Fruit fly (Drosophila melanogaster) whole organism, embryonic: Measurements from ENCODE around the gene CG14270.

Experiments
- Ada2b ChIP-seq: fragments of 200-800 bp; sonication (Bioruptor generic); IDR thresholded peaks from 2 replicates; pipeline ENCODE4 v1.3.6; 2022; ENCODE audit warnings: missing biosample characterization, missing genetic modification characterization
- Aef1 ChIP-seq: fragments of 200-800 bp; sonication (Bioruptor generic); IDR thresholded peaks from 3 replicates; pipeline ENCODE4 v1.3.6; 2022; ENCODE audit warnings: missing biosample characterization, missing genetic modification characterization
- Atf3 ChIP-seq: fragments of 200-800 bp; sonication (Bioruptor generic); optimal IDR thresholded peaks from 3 replicates; lab custom pipeline; 2016; ENCODE audit warnings: missing biosample characterization, missing genetic modification characterization
- BEAF-32 ChIP-seq: fragments of 200-800 bp; sonication (Bioruptor generic); optimal IDR thresholded peaks from 3 replicates; lab custom pipeline; 2017; ENCODE audit warnings: missing biosample characterization, missing genetic modification characterization, mild to moderate bottlenecking, moderate library complexity, missing genetic modification reagents
- Bgb ChIP-seq: fragments of 200-800 bp; sonication (Bioruptor generic); IDR thresholded peaks from 2 replicates; pipeline ENCODE4 v1.3.6; 2022; ENCODE audit warnings: missing biosample characterization, missing genetic modification characterization; ENCODE audit not compliant: partially characterized antibody
- CG10543 ChIP-seq: fragments of 200-800 bp; sonication (Bioruptor generic); optimal IDR thresholded peaks from 3 replicates; lab custom pipeline; 2017; ENCODE audit warnings: missing biosample characterization, mild to moderate bottlenecking, missing genetic modification characterization, moderate library complexity
- CG10654 ChIP-seq: fragments of 200-800 bp; sonication (Bioruptor generic); optimal IDR thresholded peaks from 2 replicates; lab custom pipeline; 2016; ENCODE audit warnings: missing biosample characterization, missing genetic modification characterization
- CG11504 ChIP-seq: fragments of 200-800 bp; sonication (Bioruptor generic); optimal IDR thresholded peaks from 3 replicates; lab custom pipeline; 2019; ENCODE audit warnings: missing biosample characterization, mild to moderate bottlenecking, missing genetic modification characterization, moderate library complexity
- CG12236 ChIP-seq: fragments of 200-800 bp; sonication (Bioruptor generic); optimal IDR thresholded peaks from 2 replicates; lab custom pipeline; 2016; ENCODE audit warnings: missing biosample characterization, missing genetic modification characterization
- CG15479 ChIP-seq: fragments of 200-800 bp; sonication (Bioruptor generic); optimal IDR thresholded peaks from 3 replicates; lab custom pipeline; 2019; ENCODE audit warnings: missing biosample characterization, mild to moderate bottlenecking, missing genetic modification characterization, moderate library complexity
- CG15601 ChIP-seq: fragments of 200-800 bp; sonication (Bioruptor generic); optimal IDR thresholded peaks from 3 replicates; lab custom pipeline; 2019; ENCODE audit warnings: missing biosample characterization, mild to moderate bottlenecking, missing genetic modification characterization, moderate library complexity
- CG1603 ChIP-seq: fragments of 200-800 bp; sonication (Bioruptor generic); optimal IDR thresholded peaks from 2 replicates; lab custom pipeline; 2019; ENCODE audit warnings: missing biosample characterization, mild to moderate bottlenecking, missing genetic modification characterization, moderate library complexity
- CG16863 ChIP-seq: fragments of 200-800 bp; sonication (Bioruptor generic); optimal IDR thresholded peaks from 3 replicates; lab custom pipeline; 2016; ENCODE audit warnings: missing biosample characterization, missing genetic modification characterization
- CG17328 ChIP-seq: fragments of 200-800 bp; sonication (Bioruptor generic); IDR thresholded peaks from 2 replicates; pipeline ENCODE4 v1.3.6; 2022; ENCODE audit warnings: missing biosample characterization, missing genetic modification characterization
- CG17361 ChIP-seq: fragments of 200-800 bp; sonication (Bioruptor generic); IDR thresholded peaks from 3 replicates; pipeline ENCODE4 v1.3.6; 2022; ENCODE audit warnings: missing biosample characterization, missing genetic modification characterization
- CG1792 ChIP-seq: fragments of 200-800 bp; sonication (Bioruptor generic); optimal IDR thresholded peaks from 2 replicates; lab custom pipeline; 2016; ENCODE audit warnings: missing biosample characterization, missing genetic modification characterization
- CG2678 ChIP-seq: fragments of 200-800 bp; sonication (Bioruptor generic); optimal IDR thresholded peaks from 3 replicates; lab custom pipeline; 2019; ENCODE audit warnings: missing biosample characterization, mild to moderate bottlenecking, missing genetic modification characterization, moderate library complexity
- CG32532 ChIP-seq: fragments of 200-800 bp; sonication (Bioruptor generic); IDR thresholded peaks from 2 replicates; pipeline ENCODE4 v1.3.6; 2022; ENCODE audit warnings: missing biosample characterization, missing genetic modification characterization
- CG6254 ChIP-seq: fragments of 200-800 bp; sonication (Bioruptor generic); optimal IDR thresholded peaks from 3 replicates; lab custom pipeline; 2017; ENCODE audit warnings: mild to moderate bottlenecking, missing biosample characterization, missing genetic modification reagents, missing genetic modification characterization
- CG6272 ChIP-seq: fragments of 200-800 bp; sonication (Bioruptor generic); IDR thresholded peaks from 2 replicates; pipeline ENCODE4 v1.3.6; 2022; ENCODE audit warnings: missing biosample characterization, missing genetic modification characterization
- CG6683 ChIP-seq: fragments of 200-800 bp; sonication (Bioruptor generic); optimal IDR thresholded peaks from 2 replicates; lab custom pipeline; 2017; ENCODE audit warnings: missing biosample characterization, mild to moderate bottlenecking, missing genetic modification characterization, missing genetic modification reagents
- CG9609 ChIP-seq: fragments of 200-800 bp; sonication (Bioruptor generic); optimal IDR thresholded peaks from 3 replicates; lab custom pipeline; 2016; ENCODE audit warnings: missing biosample characterization, missing genetic modification characterization
- CG9797 ChIP-seq: fragments of 200-800 bp; sonication (Bioruptor generic); optimal IDR thresholded peaks from 3 replicates; lab custom pipeline; 2018; ENCODE audit warnings: missing biosample characterization, mild to moderate bottlenecking, missing genetic modification characterization
- CkIIα-i1 ChIP-seq: fragments of 200-800 bp; sonication (Bioruptor generic); IDR thresholded peaks from 2 replicates; pipeline ENCODE4 v1.3.6; 2022; ENCODE audit warnings: missing biosample characterization, missing genetic modification characterization
- Dad ChIP-seq: fragments of 200-800 bp; sonication (Bioruptor generic); optimal IDR thresholded peaks from 3 replicates; lab custom pipeline; 2016; ENCODE audit warnings: missing biosample characterization, missing genetic modification characterization
- Dip3 ChIP-seq: fragments of 200-800 bp; sonication (Bioruptor generic); optimal IDR thresholded peaks from 3 replicates; lab custom pipeline; 2016; ENCODE audit warnings: missing biosample characterization, missing genetic modification characterization
- Gsc ChIP-seq: fragments of 200-800 bp; sonication (Bioruptor generic); IDR thresholded peaks from 2 replicates; pipeline ENCODE4 v1.3.6; 2022; ENCODE audit warnings: missing biosample characterization, missing genetic modification characterization
- HLH3B ChIP-seq: fragments of 200-800 bp; sonication (Bioruptor generic); IDR thresholded peaks from 2 replicates; pipeline ENCODE4 v1.3.6; 2022; ENCODE audit warnings: missing biosample characterization, missing genetic modification characterization
- Med ChIP-seq: fragments of 200-800 bp; sonication (Bioruptor generic); peaks from one replicate; lab custom pipeline; 2016; ENCODE audit warnings: missing biosample characterization, missing genetic modification characterization, mild to moderate bottlenecking, inconsistent platforms, moderate library complexity
- Sin3A ChIP-seq: fragments of >200 bp; optimal IDR thresholded peaks from 2 replicates; lab custom pipeline; 2018
- Trl ChIP-seq, 3 experiments: fragments of >200 bp in 2 of 3; fragments of 200-800 bp in 1 of 3; sonication (Bioruptor generic) in 1 of 3; optimal IDR thresholded peaks; 2 replicates in 1 of 3; 3 replicates in 2 of 3; lab custom pipeline; 2016 to 2017; ENCODE audit warnings: missing biosample characterization in 1 of 3, missing genetic modification characterization in 1 of 3
- Xbp1 ChIP-seq: fragments of 200-800 bp; sonication (Bioruptor generic); optimal IDR thresholded peaks from 3 replicates; lab custom pipeline; 2016; ENCODE audit warnings: missing biosample characterization, mild to moderate bottlenecking, missing genetic modification characterization
- bigmax ChIP-seq: fragments of 200-800 bp; sonication (Bioruptor generic); optimal IDR thresholded peaks from 2 replicates; lab custom pipeline; 2018; ENCODE audit warnings: missing biosample characterization, mild to moderate bottlenecking, missing genetic modification characterization
- br ChIP-seq: fragments of >200 bp; optimal IDR thresholded peaks from 2 replicates; lab custom pipeline; 2017
- ci ChIP-seq: fragments of 200-800 bp; sonication (Bioruptor generic); IDR thresholded peaks from 3 replicates; pipeline ENCODE4 v1.3.6; 2022; ENCODE audit warnings: missing biosample characterization, missing genetic modification characterization
- croc ChIP-seq: fragments of 200-800 bp; sonication (Bioruptor generic); conservative IDR thresholded peaks from 3 replicates; pipeline ENCODE4 v1.3.6; 2022; ENCODE audit warnings: missing biosample characterization, missing genetic modification characterization
- emc ChIP-seq: fragments of 200-800 bp; sonication (Bioruptor generic); optimal IDR thresholded peaks from 2 replicates; lab custom pipeline; 2016; ENCODE audit warnings: missing biosample characterization, missing genetic modification characterization
- exex ChIP-seq: fragments of 200-800 bp; sonication (Bioruptor generic); optimal IDR thresholded peaks from 4 replicates; lab custom pipeline; 2018; ENCODE audit warnings: missing biosample characterization, mild to moderate bottlenecking, missing genetic modification characterization, moderate library complexity
- fd64A ChIP-seq: fragments of 200-800 bp; sonication (Bioruptor generic); optimal IDR thresholded peaks from 3 replicates; lab custom pipeline; 2018; ENCODE audit warnings: missing biosample characterization, mild to moderate bottlenecking, missing genetic modification characterization
- fu2 ChIP-seq: fragments of 200-800 bp; sonication (Bioruptor generic); optimal IDR thresholded peaks from 2 replicates; lab custom pipeline; 2016; ENCODE audit warnings: missing biosample characterization, missing genetic modification characterization
- gce ChIP-seq: fragments of 200-800 bp; sonication (Bioruptor generic); IDR thresholded peaks from 3 replicates; pipeline ENCODE4 v1.3.6; 2022; ENCODE audit warnings: missing biosample characterization, missing genetic modification characterization
- grn ChIP-seq: fragments of 200-800 bp; sonication (Bioruptor generic); optimal IDR thresholded peaks from 3 replicates; lab custom pipeline; 2017; ENCODE audit warnings: missing biosample characterization, missing genetic modification characterization
- gsb ChIP-seq: fragments of 200-800 bp; sonication (Bioruptor generic); IDR thresholded peaks from 2 replicates; pipeline ENCODE4 v1.3.6; 2022; ENCODE audit warnings: missing biosample characterization, missing genetic modification characterization
- maf-S ChIP-seq: fragments of 200-800 bp; sonication (Bioruptor generic); optimal IDR thresholded peaks from 2 replicates; lab custom pipeline; 2016; ENCODE audit warnings: missing biosample characterization, missing genetic modification characterization
- mam ChIP-seq: fragments of 200-800 bp; sonication (Bioruptor generic); optimal IDR thresholded peaks from 3 replicates; lab custom pipeline; 2016; ENCODE audit warnings: missing biosample characterization, missing genetic modification characterization
- pita ChIP-seq: fragments of 200-800 bp; sonication (Bioruptor generic); optimal IDR thresholded peaks from 2 replicates; lab custom pipeline; 2017; ENCODE audit warnings: missing biosample characterization, mild to moderate bottlenecking, missing genetic modification characterization
- prd ChIP-seq, 3 experiments: fragments of >200 bp in 2 of 3; fragments of 200-800 bp in 1 of 3; sonication (Bioruptor generic) in 1 of 3; optimal IDR thresholded peaks in 2 of 3; IDR thresholded peaks in 1 of 3; 2 replicates in 2 of 3; 3 replicates in 1 of 3; pipeline versions ENCODE4 v1.3.6 to Lab custom; 2017 to 2022; ENCODE audit warnings: missing biosample characterization in 1 of 3, missing genetic modification characterization in 1 of 3
- scrt ChIP-seq: fragments of 200-800 bp; sonication (Bioruptor generic); optimal IDR thresholded peaks from 2 replicates; lab custom pipeline; 2018; ENCODE audit warnings: missing biosample characterization, mild to moderate bottlenecking, missing genetic modification characterization, moderate library complexity
- twi ChIP-seq: fragments of 200-800 bp; optimal IDR thresholded peaks from 2 replicates; lab custom pipeline; 2019; ENCODE audit warnings: missing biosample characterization, mild to moderate bottlenecking, missing genetic modification characterization, moderate library complexity

CG14270 gene

DNA sequence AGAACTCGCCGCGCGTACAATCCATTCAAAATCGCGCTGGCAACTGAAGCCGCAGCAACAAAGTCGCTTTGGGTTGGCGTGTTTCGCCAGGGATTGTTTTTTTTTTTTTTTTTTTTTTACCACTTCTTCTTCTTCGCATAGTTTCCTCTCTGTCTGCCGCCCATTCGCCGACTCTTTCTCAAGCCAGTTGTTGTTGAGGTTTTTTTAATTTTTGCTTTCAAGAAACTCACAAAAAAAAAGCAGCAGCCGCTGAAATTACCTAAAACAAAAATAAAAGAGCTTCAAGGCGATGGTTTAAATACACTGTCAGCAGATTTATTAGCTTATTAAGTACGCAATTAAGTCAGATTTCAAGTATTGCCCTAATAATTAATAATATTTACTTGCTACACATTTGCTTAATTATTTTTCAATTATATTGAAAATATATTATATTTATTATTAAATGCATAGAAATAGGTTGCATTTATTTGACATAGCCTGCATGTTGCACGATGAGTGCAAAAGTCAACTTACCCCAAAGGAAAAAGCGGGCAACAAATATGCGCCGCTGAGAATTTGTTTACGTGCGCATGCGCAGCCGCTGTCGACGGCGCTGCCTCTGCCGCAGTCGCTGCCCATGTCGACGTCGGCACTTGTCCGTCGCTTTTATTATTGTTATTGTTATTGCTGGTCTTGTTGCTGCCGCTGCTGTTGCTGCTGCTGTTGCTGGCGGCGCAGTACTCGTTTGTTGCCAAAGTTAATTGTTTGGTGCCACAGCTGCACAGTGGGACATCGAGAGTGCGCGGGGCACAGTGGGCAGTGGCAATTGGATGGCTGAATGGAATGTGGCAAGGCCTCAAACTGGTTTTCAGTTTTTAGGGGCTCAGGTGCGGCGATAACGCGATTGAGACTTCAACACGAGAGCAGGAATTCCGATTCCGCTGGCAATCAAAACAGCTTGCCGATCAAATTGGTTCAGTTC, 10.4 kb downstream of the CG14270 start, which contains the start of gene CG12206 (continued):
- TF ChIP-seq croc (no peak; the same call in 2 of the 3 replicates), Sin3A (lab: Kevin White, UChicago) (no peak), pita (no peak), Dip3 (GFP tag; lab: Kevin White, UChicago) (no peak), bigmax (GFP tag; lab: Kevin White, UChicago) (no peak), Trl (optimal IDR thresholded peaks at IDR 0.05; lab: Kevin White, UChicago) (no peak), Trl (GFP tag; optimal IDR thresholded peaks at IDR 0.05; lab: Kevin White, UChicago) (no peak), ci (GFP tag; lab: Robert Waterston, UW) (no peak), CG12236 (no peak), CG10654 (no peak), CG1603 (tag; lab: Kevin White, UChicago) (no peak), Dad (GFP tag; lab: Kevin White, UChicago) (no peak), Ada2b (GFP tag; lab: Robert Waterston, UW) (peak; percentile 33; the same call in 1 of the 2 replicates), emc (GFP tag; lab: Kevin White, UChicago) (no peak), scrt (peak; percentile 61), CG2678 (tag; lab: Kevin White, UChicago) (peak; percentile 83), CG11504 (tag; lab: Kevin White, UChicago) (peak; percentile 77), CG9609 (GFP tag; lab: Kevin White, UChicago) (no peak), BEAF-32 (GFP tag; lab: Kevin White, UChicago) (no peak), Med (peak; percentile 70), CG9797 (GFP tag; lab: Kevin White, UChicago) (no peak), CG6272 (GFP tag; lab: Robert Waterston, UW) (no peak), fd64A (GFP tag; lab: Kevin White, UChicago) (no peak), Xbp1 (GFP tag; lab: Kevin White, UChicago) (peak; percentile 32), CG6254 (GFP tag; lab: Kevin White, UChicago) (peak; percentile 25), CG10543 (GFP tag; lab: Kevin White, UChicago) (peak; percentile 30), fu2 (GFP tag; lab: Kevin White, UChicago) (no peak), CG6683 (GFP tag; lab: Kevin White, UChicago) (no peak), exex (tag; lab: Kevin White, UChicago) (peak; percentile 3), maf-S (GFP tag; lab: Kevin White, UChicago) (no peak), Aef1 (GFP tag; lab: Robert Waterston, UW) (peak; percentile 42; the same call in 1 of the 3 replicates), CG32532 (peak; percentile 74; the same call in 1 of the 2 replicates), gsb (GFP tag; lab: Robert Waterston, UW) (no peak; the same call in 1 of the 2 replicates), prd (optimal IDR thresholded peaks at IDR 0.05; lab: Kevin White, UChicago) (no peak), prd (GFP tag; IDR thresholded peaks at IDR 0.05; lab: Robert Waterston, UW) (peak; percentile 66), Bgb (GFP tag; lab: Robert Waterston, UW) (no peak), CG15601 (peak; percentile 23), CkIIα-i1 (GFP tag; lab: Robert Waterston, UW) (no peak), mam (GFP tag; lab: Kevin White, UChicago) (no peak), Atf3 (GFP tag; lab: Kevin White, UChicago) (no peak), CG17361 (GFP tag; lab: Robert Waterston, UW) (peak; percentile 79), HLH3B (GFP tag; lab: Robert Waterston, UW) (peak; percentile 46; the same call in 1 of the 2 replicates), br (lab: Kevin White, UChicago) (no peak), grn (GFP tag; lab: Kevin White, UChicago) (no peak), twi (no peak), Gsc (GFP tag; lab: Robert Waterston, UW) (no peak), CG15479 (no peak), gce (GFP tag; lab: Robert Waterston, UW) (no peak), CG16863 (GFP tag; lab: Kevin White, UChicago) (no peak), CG17328 (no peak), CG1792 (no peak)
